Worm (Caenorhabditis elegans) whole organism, midembryonic: Measurements from ENCODE around the gene srw-54.

ENCODE experiments used
- cog-1 ChIP-seq: sonication (generic microtip); optimal IDR thresholded peaks from 2 replicates; lab custom pipeline; 2016; ENCODE audit warnings: missing genetic modification characterization, missing compliant biosample characterization
- flt-1 ChIP-seq: fragments of 200-800 bp; sonication (Bioruptor generic); IDR thresholded peaks from 2 replicates; pipeline ENCODE4 v1.3.6; 2022; ENCODE audit warnings: missing genetic modification characterization, missing compliant biosample characterization
- klf-2 ChIP-seq: fragments of 200-800 bp; sonication (Bioruptor generic); conservative IDR thresholded peaks from 2 replicates; pipeline ENCODE4 v1.3.6; 2022; ENCODE audit warnings: missing genetic modification reagents, missing genetic modification characterization, missing compliant biosample characterization
- med-1 ChIP-seq: sonication (generic microtip); optimal IDR thresholded peaks from 2 replicates; lab custom pipeline; 2017; ENCODE audit warnings: missing genetic modification characterization, mild to moderate bottlenecking, missing compliant biosample characterization, antibody characterized with exemption, missing genetic modification reagents; ENCODE audit not compliant: insufficient read depth
- ref-1 ChIP-seq: fragments of 200-800 bp; sonication (Bioruptor generic); conservative IDR thresholded peaks from 2 replicates; pipeline ENCODE4 v1.3.6; 2022; ENCODE audit warnings: missing genetic modification reagents, missing genetic modification characterization, missing compliant biosample characterization
- ztf-23 ChIP-seq: fragments of 200-800 bp; sonication (Bioruptor generic); IDR thresholded peaks from 2 replicates; pipeline ENCODE4 v1.3.6; 2022; ENCODE audit warnings: missing genetic modification reagents, missing genetic modification characterization, missing compliant biosample characterization

DNA sequence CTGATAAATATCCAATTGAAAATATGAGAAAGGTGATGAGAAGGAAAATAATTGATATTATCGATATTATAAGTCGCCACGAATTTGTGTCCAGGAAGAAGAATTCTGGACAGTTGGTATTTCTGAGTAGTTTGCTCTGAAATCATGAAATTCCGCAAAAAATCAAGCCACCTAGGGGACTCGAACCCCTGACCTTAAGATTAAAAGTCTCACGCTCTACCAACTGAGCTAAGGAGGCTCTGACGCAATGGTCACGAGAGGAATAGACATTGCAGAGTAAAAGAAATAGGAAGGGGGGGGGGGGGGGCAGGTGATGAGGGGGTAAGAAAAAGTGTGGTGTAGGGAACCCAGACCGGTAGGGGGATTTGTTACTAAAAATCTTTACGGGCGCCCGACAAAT, 10.8 kb downstream of the srw-54 start:
- TF ChIP-seq ref-1 (peak; percentile 52; the same call in 1 of the 2 replicates), ztf-23 (GFP tag; lab: Robert Waterston, UW) (no peak), med-1 (GFP tag; lab: Kevin White, UChicago) (no peak), cog-1 (no peak), flt-1 (GFP tag; lab: Robert Waterston, UW) (peak; percentile 84), klf-2 (GFP tag; lab: Robert Waterston, UW) (no peak)
